Fruit fly (Drosophila melanogaster) whole organism, wandering third instar larva: ENCODE measurements around the gene CG14717.

Experiments used
- Dif ChIP-seq: fragments of 200-275, 200-300 bp; sonication (Bioruptor generic); optimal IDR thresholded peaks from 2 replicates; lab custom pipeline; 2018; ENCODE audit warnings: missing biosample characterization, missing genetic modification characterization; ENCODE audit not compliant: partially characterized antibody
- GATAd ChIP-seq: sonication (Bioruptor generic); optimal IDR thresholded peaks from 2 replicates; lab custom pipeline; 2016; ENCODE audit warnings: missing biosample characterization, missing genetic modification characterization
- Jra ChIP-seq: sonication (Bioruptor generic); optimal IDR thresholded peaks from 2 replicates; lab custom pipeline; 2016; ENCODE audit warnings: missing biosample characterization, missing genetic modification characterization
- Myc ChIP-seq: fragments of >200 bp; optimal IDR thresholded peaks from 2 replicates; lab custom pipeline; 2017
- OdsH ChIP-seq: fragments of 200-800 bp; sonication (Bioruptor generic); optimal IDR thresholded peaks from 2 replicates; lab custom pipeline; 2016; ENCODE audit warnings: missing biosample characterization, mild to moderate bottlenecking, missing genetic modification characterization
- Sp1 ChIP-seq: fragments of 200-800 bp; sonication (Bioruptor generic); optimal IDR thresholded peaks from 3 replicates; lab custom pipeline; 2019; ENCODE audit warnings: missing biosample characterization, mild to moderate bottlenecking, missing genetic modification characterization, moderate library complexity
- brk ChIP-seq: fragments of 200-800 bp; sonication (Bioruptor generic); optimal IDR thresholded peaks from 2 replicates; lab custom pipeline; 2016; ENCODE audit warnings: missing biosample characterization, mild to moderate bottlenecking, missing genetic modification characterization
- dmrt93B ChIP-seq: fragments of 200-800 bp; sonication (Bioruptor generic); optimal IDR thresholded peaks from 2 replicates; lab custom pipeline; 2018; ENCODE audit warnings: missing biosample characterization, mild to moderate bottlenecking, missing genetic modification characterization
- fru ChIP-seq: fragments of 200-800 bp; sonication (Bioruptor generic); optimal IDR thresholded peaks from 3 replicates; lab custom pipeline; 2016; ENCODE audit warnings: missing biosample characterization, mild to moderate bottlenecking, missing genetic modification characterization
- pan ChIP-seq: fragments of >200 bp; optimal IDR thresholded peaks from 2 replicates; lab custom pipeline; 2017
- psq ChIP-seq: fragments of 200-800 bp; sonication (Bioruptor generic); optimal IDR thresholded peaks from 3 replicates; lab custom pipeline; 2017; ENCODE audit warnings: missing biosample characterization, mild to moderate bottlenecking, missing genetic modification characterization, moderate library complexity
- rgr ChIP-seq: fragments of 200-800 bp; sonication (Bioruptor generic); optimal IDR thresholded peaks from 3 replicates; lab custom pipeline; 2016; ENCODE audit warnings: missing biosample characterization, mild to moderate bottlenecking, missing genetic modification characterization
- usp ChIP-seq: fragments of >200 bp; optimal IDR thresholded peaks from 2 replicates; lab custom pipeline; 2017; ENCODE audit warnings: missing biosample characterization, missing genetic modification characterization

- TF ChIP-seq dmrt93B (GFP tag; lab: Kevin White, UChicago) (no peak), GATAd (GFP tag; lab: Kevin White, UChicago) (no peak), Jra (GFP tag; lab: Kevin White, UChicago) (no peak), Sp1 (GFP tag; lab: Kevin White, UChicago) (no peak), Dif (no peak), Myc (no peak), OdsH (no peak), pan (no peak), psq (GFP tag; lab: Kevin White, UChicago) (no peak), fru (no peak), rgr (GFP tag; lab: Kevin White, UChicago) (no peak), usp (no peak), brk (GFP tag; lab: Kevin White, UChicago) (no peak)
These were observed 33.7 kb upstream of the CG14717 start for dm6 chr3R:11662617-11663016.
